Fruit fly (Drosophila melanogaster) whole organism, pupa: ENCODE data around the gene CG6398.

ENCODE experiments used
- CG10348 ChIP-seq: fragments of 200-800 bp; sonication (Bioruptor generic); IDR thresholded peaks from 2 replicates; pipeline ENCODE4 v1.3.6; 2022; ENCODE audit warnings: missing biosample characterization, missing genetic modification characterization
- CG12605 ChIP-seq: fragments of 200-800 bp; sonication (Bioruptor generic); IDR thresholded peaks from 2 replicates; pipeline ENCODE4 v1.3.6; 2022; ENCODE audit warnings: missing biosample characterization, missing genetic modification characterization
- CG13204 ChIP-seq: fragments of 200-800 bp; sonication (Bioruptor generic); optimal IDR thresholded peaks from 2 replicates; lab custom pipeline; 2018; ENCODE audit warnings: missing biosample characterization, mild to moderate bottlenecking, missing genetic modification characterization, moderate library complexity
- CG14655 ChIP-seq: fragments of 200-800 bp; sonication (Bioruptor generic); optimal IDR thresholded peaks from 3 replicates; lab custom pipeline; 2017; ENCODE audit warnings: mild to moderate bottlenecking, missing biosample characterization, missing genetic modification reagents, missing genetic modification characterization
- CG15710 ChIP-seq: fragments of 200-800 bp; sonication (Bioruptor generic); optimal IDR thresholded peaks from 2 replicates; lab custom pipeline; 2018; ENCODE audit warnings: missing biosample characterization, mild to moderate bottlenecking, missing genetic modification characterization, moderate library complexity
- CG17806 ChIP-seq: fragments of 200-800 bp; sonication (Bioruptor generic); optimal IDR thresholded peaks from 2 replicates; lab custom pipeline; 2018; ENCODE audit warnings: missing biosample characterization, mild to moderate bottlenecking, missing genetic modification characterization, moderate library complexity
- CG32121 ChIP-seq: fragments of 200-800 bp; sonication (Bioruptor generic); IDR thresholded peaks from 2 replicates; pipeline ENCODE4 v1.3.6; 2022; ENCODE audit warnings: missing biosample characterization, missing genetic modification characterization
- CG34367 ChIP-seq: fragments of 200-800 bp; sonication (Bioruptor generic); optimal IDR thresholded peaks from 2 replicates; lab custom pipeline; 2018; ENCODE audit warnings: missing biosample characterization, mild to moderate bottlenecking, missing genetic modification characterization
- CG4496 ChIP-seq: fragments of 200-800 bp; sonication (Bioruptor generic); IDR thresholded peaks from 3 replicates; pipeline ENCODE4 v1.3.6; 2022; ENCODE audit warnings: missing biosample characterization, missing genetic modification characterization
- CG8159 ChIP-seq: fragments of 200-800 bp; sonication (Bioruptor generic); optimal IDR thresholded peaks from 3 replicates; lab custom pipeline; 2018; ENCODE audit warnings: missing biosample characterization, mild to moderate bottlenecking, missing genetic modification characterization, moderate library complexity
- CG8301 ChIP-seq: fragments of 200-800 bp; sonication (Bioruptor generic); optimal IDR thresholded peaks from 2 replicates; lab custom pipeline; 2018; ENCODE audit warnings: missing biosample characterization, mild to moderate bottlenecking, missing genetic modification characterization
- CG9948 ChIP-seq: fragments of 200-800 bp; sonication (Bioruptor generic); optimal IDR thresholded peaks from 2 replicates; lab custom pipeline; 2018; ENCODE audit warnings: missing biosample characterization, mild to moderate bottlenecking, missing genetic modification characterization, moderate library complexity
- D1 ChIP-seq: fragments of 200-800 bp; sonication (Bioruptor generic); optimal IDR thresholded peaks from 2 replicates; lab custom pipeline; 2018; ENCODE audit warnings: missing biosample characterization, mild to moderate bottlenecking, missing genetic modification characterization, moderate library complexity
- EcR ChIP-seq: fragments of 200-800 bp; sonication (Bioruptor generic); optimal IDR thresholded peaks from 3 replicates; lab custom pipeline; 2019; ENCODE audit warnings: missing biosample characterization, missing genetic modification characterization, mild to moderate bottlenecking, moderate library complexity, missing genetic modification reagents
- Ets98B ChIP-seq: fragments of 200-800 bp; sonication (Bioruptor generic); IDR thresholded peaks from 2 replicates; pipeline ENCODE4 v1.3.6; 2022; ENCODE audit warnings: missing biosample characterization, missing genetic modification characterization
- Pif1A ChIP-seq: fragments of 200-800 bp; sonication (Bioruptor generic); optimal IDR thresholded peaks from 3 replicates; lab custom pipeline; 2016; ENCODE audit warnings: missing biosample characterization, missing genetic modification characterization
- Pif1B ChIP-seq: fragments of 200-800 bp; sonication (Bioruptor generic); optimal IDR thresholded peaks from 3 replicates; lab custom pipeline; 2016; ENCODE audit warnings: missing biosample characterization, missing genetic modification characterization
- Snoo ChIP-seq: fragments of 200-800 bp; sonication (Bioruptor generic); optimal IDR thresholded peaks from 3 replicates; lab custom pipeline; 2017; ENCODE audit warnings: missing biosample characterization, mild to moderate bottlenecking, missing genetic modification characterization, inconsistent platforms
- fd96Ca ChIP-seq: fragments of 200-800 bp; sonication (Bioruptor generic); IDR thresholded peaks from 3 replicates; pipeline ENCODE4 v1.3.6; 2022; ENCODE audit warnings: missing biosample characterization, missing genetic modification characterization
- gl ChIP-seq: fragments of 200-800 bp; sonication (Bioruptor generic); optimal IDR thresholded peaks from 2 replicates; lab custom pipeline; 2018; ENCODE audit warnings: missing biosample characterization, mild to moderate bottlenecking, missing genetic modification characterization
- rn ChIP-seq: fragments of 200-800 bp; sonication (Bioruptor generic); IDR thresholded peaks from 2 replicates; pipeline ENCODE4 v1.3.6; 2022; ENCODE audit warnings: missing biosample characterization, missing genetic modification characterization

Gene CG6398

DNA sequence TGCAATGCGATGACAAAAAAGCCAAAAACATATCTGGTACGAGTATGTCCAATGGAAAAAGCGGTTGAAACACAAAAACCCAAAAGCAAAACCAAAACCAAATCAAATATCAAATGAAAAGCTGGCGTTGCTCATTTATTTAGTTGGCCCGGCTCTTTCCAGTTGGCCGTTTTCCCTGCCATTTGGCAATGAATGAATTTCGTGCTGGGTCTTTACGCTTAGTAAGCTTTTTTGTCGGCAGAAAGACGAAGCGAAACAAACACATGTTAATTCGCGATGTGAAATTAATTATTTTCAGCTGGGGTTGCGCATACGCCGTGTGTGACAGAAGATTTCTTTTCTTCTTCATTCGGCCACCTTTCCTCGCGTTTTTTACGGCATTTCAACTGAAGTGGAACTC is 4.1 kb downstream of the CG6398 start:
- no peak for TF ChIP-seq CG8301 (tag; lab: Kevin White, UChicago)
- no peak for TF ChIP-seq CG13204
- TF ChIP-seq EcR (GFP tag; lab: Kevin White, UChicago), result no peak
- TF ChIP-seq rn, result no peak
- no peak for TF ChIP-seq D1
- TF ChIP-seq Pif1B (GFP tag; lab: Kevin White, UChicago), result no peak
- TF ChIP-seq CG10348 (GFP tag; lab: Robert Waterston, UW), result no peak
- TF ChIP-seq CG34367 (tag; lab: Kevin White, UChicago), result no peak
- no peak for TF ChIP-seq gl
- no peak for TF ChIP-seq CG12605 (GFP tag; lab: Robert Waterston, UW)
- TF ChIP-seq CG9948 (tag; lab: Kevin White, UChicago), result no peak
- no peak for TF ChIP-seq CG32121 (GFP tag; lab: Robert Waterston, UW)
- TF ChIP-seq fd96Ca (GFP tag; lab: Robert Waterston, UW), result no peak
- TF ChIP-seq Ets98B (GFP tag; lab: Robert Waterston, UW), result no peak
- no peak for TF ChIP-seq CG15710 (tag; lab: Kevin White, UChicago)
- TF ChIP-seq Snoo (tag; lab: Kevin White, UChicago), result no peak
- TF ChIP-seq CG4496 (GFP tag; lab: Robert Waterston, UW), result no peak
- TF ChIP-seq, all 21 proteins: peak for 0

DNA sequence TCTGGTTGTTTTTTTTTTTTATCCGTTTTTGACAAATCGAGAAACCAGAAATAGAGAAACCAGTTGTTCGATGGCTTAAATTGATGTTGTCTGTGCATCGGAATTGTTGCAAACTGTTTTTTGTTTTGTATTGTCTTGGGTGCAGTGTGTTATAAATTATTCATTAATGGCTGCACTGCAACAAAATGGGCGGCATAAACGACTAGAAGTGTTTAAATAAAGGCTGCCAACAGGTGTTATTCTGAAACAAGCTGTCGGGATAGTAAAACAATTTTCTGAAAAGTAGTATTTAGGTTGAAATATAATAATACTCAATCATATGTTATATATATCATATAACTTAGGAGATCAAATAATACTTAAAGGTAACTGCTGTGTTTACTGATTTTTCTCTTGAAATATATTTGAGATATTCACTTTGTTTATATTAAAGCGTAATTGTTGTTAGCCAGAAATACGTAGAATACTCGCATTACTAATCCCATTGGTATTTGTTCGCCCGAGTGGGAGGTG is 5.8 kb downstream of the CG6398 start:
- TF ChIP-seq rn (no peak), CG32121 (GFP tag; lab: Robert Waterston, UW) (no peak), Pif1A (GFP tag; lab: Kevin White, UChicago) (no peak), CG8159 (tag; lab: Kevin White, UChicago) (peak; percentile 46), CG9948 (tag; lab: Kevin White, UChicago) (peak; percentile 16), CG13204 (no peak), CG34367 (tag; lab: Kevin White, UChicago) (peak; percentile 13), CG4496 (GFP tag; lab: Robert Waterston, UW) (no peak), CG14655 (GFP tag; lab: Kevin White, UChicago) (no peak), CG8301 (tag; lab: Kevin White, UChicago) (peak; percentile 18), Snoo (tag; lab: Kevin White, UChicago) (no peak), CG12605 (GFP tag; lab: Robert Waterston, UW) (no peak), fd96Ca (GFP tag; lab: Robert Waterston, UW) (no peak), gl (peak; percentile 0), Ets98B (GFP tag; lab: Robert Waterston, UW) (no peak), CG15710 (tag; lab: Kevin White, UChicago) (peak; percentile 42), CG17806 (tag; lab: Kevin White, UChicago) (peak; percentile 36), Pif1B (GFP tag; lab: Kevin White, UChicago) (no peak)

dm6 chrX:17841923-17842322 is 11.3 kb downstream of the CG6398 start, which contains the start of gene Taf9:
Gene Taf9, plus strand, starts transcription at chrX:17842161.
- no peak for TF ChIP-seq CG14655 (GFP tag; lab: Kevin White, UChicago)
- TF ChIP-seq CG4496 (GFP tag; lab: Robert Waterston, UW), result peak; percentile 40; the same call in 1 of the 3 replicates
- TF ChIP-seq Pif1B (GFP tag; lab: Kevin White, UChicago), result no peak

DNA sequence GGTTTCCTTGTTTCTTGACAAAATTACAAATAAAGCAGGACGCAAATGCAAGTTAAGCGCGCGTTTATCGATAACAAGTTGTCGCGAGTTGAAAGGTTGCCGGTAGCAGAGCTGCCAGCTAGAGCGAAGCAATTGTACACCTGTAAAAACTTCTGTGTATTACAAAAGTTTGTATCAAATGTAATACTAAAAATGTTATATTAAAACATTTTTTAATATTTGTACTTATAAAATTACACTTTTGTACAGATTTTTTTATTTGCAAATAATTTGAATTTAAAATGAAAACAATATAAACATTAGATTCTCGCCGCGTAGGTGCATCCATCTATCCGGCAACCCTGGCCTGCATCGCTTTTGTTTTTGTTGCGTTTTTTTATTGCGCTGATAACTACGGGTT is 14.0 kb downstream of the CG6398 start, which contains the start of the genes CG8142 and Ucp4A:
Gene CG8142 (minus strand): TSS at position 82 of the 400 bp plus-strand sequence.
Gene Ucp4A (plus strand): TSS at position 327 of the 400 bp plus-strand sequence.
- TF ChIP-seq Ets98B (GFP tag; lab: Robert Waterston, UW) (peak; percentile 91), Snoo (tag; lab: Kevin White, UChicago) (peak; percentile 88), CG17806 (tag; lab: Kevin White, UChicago) (peak; percentile 91), CG8159 (tag; lab: Kevin White, UChicago) (peak; percentile 94), CG13204 (no peak), Pif1A (GFP tag; lab: Kevin White, UChicago) (no peak), CG9948 (tag; lab: Kevin White, UChicago) (peak; percentile 86), CG32121 (GFP tag; lab: Robert Waterston, UW) (peak; percentile 95), CG8301 (tag; lab: Kevin White, UChicago) (peak; percentile 90), EcR (GFP tag; lab: Kevin White, UChicago) (peak; percentile 40), CG14655 (GFP tag; lab: Kevin White, UChicago) (no peak), D1 (no peak), CG10348 (GFP tag; lab: Robert Waterston, UW) (peak; percentile 87), fd96Ca (GFP tag; lab: Robert Waterston, UW) (peak; percentile 93), CG34367 (tag; lab: Kevin White, UChicago) (peak; percentile 82), gl (peak; percentile 72), CG15710 (tag; lab: Kevin White, UChicago) (peak; percentile 96), Pif1B (GFP tag; lab: Kevin White, UChicago) (peak; percentile 85), CG4496 (GFP tag; lab: Robert Waterston, UW) (peak; percentile 97), CG12605 (GFP tag; lab: Robert Waterston, UW) (peak; percentile 94), rn (peak; percentile 94)
- TF ChIP-seq, all 21 proteins: peak for 17

DNA sequence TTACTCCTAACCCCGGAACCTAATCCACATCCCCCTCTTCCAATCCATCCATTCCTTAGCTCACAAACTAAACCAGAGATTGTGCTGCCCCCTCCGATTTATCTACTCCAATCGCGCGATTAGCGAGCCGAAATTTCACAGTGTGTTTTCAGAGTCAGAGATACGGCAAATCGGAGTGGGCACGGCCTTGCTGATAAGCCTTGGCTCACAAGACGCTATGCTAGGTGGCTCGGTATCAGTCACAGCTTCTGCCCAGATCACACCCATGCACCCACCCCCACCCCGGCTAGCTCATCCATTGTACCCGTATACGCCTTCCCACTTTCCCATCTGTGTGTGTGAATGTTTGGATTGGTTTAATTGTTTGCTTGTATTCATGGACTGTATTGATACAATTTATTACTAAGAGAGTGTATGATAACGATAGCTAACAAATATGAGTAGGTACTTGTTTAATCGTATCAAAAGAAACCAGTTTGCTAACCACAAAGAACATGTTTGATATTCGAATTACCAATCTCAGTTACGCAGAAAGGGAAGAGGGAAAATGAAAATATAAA is 15.3 kb downstream of the CG6398 start:
- no peak for TF ChIP-seq rn
- TF ChIP-seq CG10348 (GFP tag; lab: Robert Waterston, UW), result no peak
- TF ChIP-seq CG32121 (GFP tag; lab: Robert Waterston, UW), result no peak
- TF ChIP-seq gl, result no peak
- TF ChIP-seq D1, result no peak
- no peak for TF ChIP-seq fd96Ca (GFP tag; lab: Robert Waterston, UW)
- no peak for TF ChIP-seq CG12605 (GFP tag; lab: Robert Waterston, UW)
- no peak for TF ChIP-seq CG34367 (tag; lab: Kevin White, UChicago)
- TF ChIP-seq CG8301 (tag; lab: Kevin White, UChicago), result no peak
- TF ChIP-seq CG9948 (tag; lab: Kevin White, UChicago), result no peak
